Worm (Caenorhabditis elegans) whole organism, L3 larva: ENCODE measurements around the gene C06H5.11.
A peak's percentile ranks its signal among the peaks of the same experiment; 100 is the strongest.
"Not testable (repeated sequence)": the region's sequence is repeated elsewhere in the genome, so short reads cannot be mapped to it uniquely, and the experiment has no call there.

Experiments used
- R02D3.7 ChIP-seq: fragments of 150-350 bp; optimal IDR thresholded peaks from 2 replicates; lab custom pipeline; 2014; ENCODE audit warnings: missing biosample characterization, missing genetic modification characterization
- ama-1 ChIP-seq: fragments of 150-350 bp; optimal IDR thresholded peaks from 2 replicates; lab custom pipeline; 2018
- ceh-16 ChIP-seq: sonication (generic microtip); optimal IDR thresholded peaks from 2 replicates; lab custom pipeline; 2017; ENCODE audit warnings: missing biosample characterization, missing genetic modification characterization
- ceh-28 ChIP-seq: fragments of 150-350 bp; optimal IDR thresholded peaks from 2 replicates; lab custom pipeline; 2014; ENCODE audit warnings: missing biosample characterization, missing genetic modification reagents, missing genetic modification characterization
- ceh-82 ChIP-seq: fragments of 150-350 bp; optimal IDR thresholded peaks from 2 replicates; lab custom pipeline; 2014; ENCODE audit warnings: missing biosample characterization, missing genetic modification characterization
- daf-12 ChIP-seq: fragments of 150-350 bp; optimal IDR thresholded peaks from 2 replicates; lab custom pipeline; 2014; ENCODE audit warnings: missing biosample characterization, missing genetic modification reagents, missing genetic modification characterization
- egl-27 ChIP-seq: sonication (generic microtip); optimal IDR thresholded peaks from 4 replicates; lab custom pipeline; 2017; ENCODE audit warnings: missing biosample characterization, missing genetic modification reagents, missing genetic modification characterization
- egl-5 ChIP-seq: fragments of 150-350 bp; optimal IDR thresholded peaks from 2 replicates; lab custom pipeline; 2017; ENCODE audit warnings: missing biosample characterization, missing genetic modification reagents, missing genetic modification characterization, inconsistent platforms
- elt-1 ChIP-seq: fragments of 150-350 bp; optimal IDR thresholded peaks from 2 replicates; lab custom pipeline; 2014; ENCODE audit warnings: missing biosample characterization, missing genetic modification characterization
- elt-2 ChIP-seq: sonication (generic microtip); optimal IDR thresholded peaks from 2 replicates; lab custom pipeline; 2016; ENCODE audit warnings: missing genetic modification reagents, mild to moderate bottlenecking, missing genetic modification characterization, missing compliant biosample characterization
- elt-3 ChIP-seq, 3 experiments: fragments of 150-350 bp in 1 of 3; sonication (generic microtip) in 2 of 3; optimal IDR thresholded peaks; 2 replicates in 2 of 3; 4 replicates in 1 of 3; lab custom pipeline; 2014 to 2017; ENCODE audit warnings: missing biosample characterization in 3 of 3, missing genetic modification characterization in 3 of 3
- eor-1 ChIP-seq, 2 experiments: fragments of 150-350 bp; optimal IDR thresholded peaks; 2 replicates each; lab custom pipeline; 2014 to 2018; ENCODE audit warnings: missing biosample characterization in 2 of 2, missing genetic modification characterization in 2 of 2
- fkh-10 ChIP-seq: sonication (generic microtip); optimal IDR thresholded peaks from 2 replicates; lab custom pipeline; 2017; ENCODE audit warnings: missing biosample characterization, missing genetic modification reagents, missing genetic modification characterization
- fkh-2 ChIP-seq: fragments of 150-350 bp; optimal IDR thresholded peaks from 2 replicates; lab custom pipeline; 2014; ENCODE audit warnings: missing biosample characterization, missing genetic modification reagents, missing genetic modification characterization
- fos-1 ChIP-seq: fragments of 150-350 bp; optimal IDR thresholded peaks from 2 replicates; lab custom pipeline; 2014; ENCODE audit warnings: missing biosample characterization, missing genetic modification characterization
- hmg-11 ChIP-seq: sonication (generic microtip); optimal IDR thresholded peaks from 2 replicates; lab custom pipeline; 2016; ENCODE audit warnings: missing genetic modification characterization, missing compliant biosample characterization
- jun-1 ChIP-seq: fragments of 150-350 bp; optimal IDR thresholded peaks from 2 replicates; lab custom pipeline; 2014; ENCODE audit warnings: missing biosample characterization, missing genetic modification reagents, missing genetic modification characterization
- lin-15B ChIP-seq: fragments of 150-350 bp; optimal IDR thresholded peaks from 2 replicates; lab custom pipeline; 2014; ENCODE audit warnings: missing biosample characterization, missing genetic modification characterization
- lin-39 ChIP-seq: fragments of 150-350 bp; optimal IDR thresholded peaks from 2 replicates; lab custom pipeline; 2018; ENCODE audit warnings: missing biosample characterization, missing genetic modification reagents, missing genetic modification characterization
- lsy-12 ChIP-seq: sonication (generic microtip); optimal IDR thresholded peaks from 2 replicates; lab custom pipeline; 2016; ENCODE audit warnings: mild to moderate bottlenecking, missing genetic modification characterization, missing compliant biosample characterization
- mdl-1 ChIP-seq: fragments of 150-350 bp; optimal IDR thresholded peaks from 2 replicates; lab custom pipeline; 2014; ENCODE audit warnings: missing biosample characterization, missing genetic modification characterization
- mml-1 ChIP-seq: fragments of 150-350 bp; sonication (generic microtip); optimal IDR thresholded peaks from 3 replicates; lab custom pipeline; 2014; ENCODE audit warnings: missing biosample characterization, missing genetic modification characterization
- nfya-1 ChIP-seq: sonication (generic microtip); optimal IDR thresholded peaks from 2 replicates; lab custom pipeline; 2017; ENCODE audit warnings: missing genetic modification characterization, mild to moderate bottlenecking, missing compliant biosample characterization, antibody characterized with exemption, moderate library complexity; ENCODE audit not compliant: insufficient read depth
- nhr-12 ChIP-seq: fragments of 150-350 bp; optimal IDR thresholded peaks from 2 replicates; lab custom pipeline; 2014; ENCODE audit warnings: missing biosample characterization, missing genetic modification characterization
- nhr-23 ChIP-seq: fragments of 150-350 bp; optimal IDR thresholded peaks from 2 replicates; lab custom pipeline; 2014; ENCODE audit warnings: missing biosample characterization, missing genetic modification reagents, missing genetic modification characterization
- nhr-237 ChIP-seq: fragments of 150-350 bp; optimal IDR thresholded peaks from 2 replicates; lab custom pipeline; 2014; ENCODE audit warnings: missing biosample characterization, missing genetic modification characterization
- nhr-25 ChIP-seq: sonication (generic microtip); optimal IDR thresholded peaks from 2 replicates; lab custom pipeline; 2017; ENCODE audit warnings: missing biosample characterization, missing genetic modification characterization
- nhr-76 ChIP-seq: fragments of 150-350 bp; sonication (generic microtip); optimal IDR thresholded peaks from 5 replicates; lab custom pipeline; 2014; ENCODE audit warnings: missing biosample characterization, missing genetic modification characterization
- nhr-77 ChIP-seq: fragments of 150-350 bp; optimal IDR thresholded peaks from 2 replicates; lab custom pipeline; 2014; ENCODE audit warnings: missing biosample characterization, missing genetic modification characterization
- pha-4 ChIP-seq: fragments of 150-350 bp; optimal IDR thresholded peaks from 2 replicates; lab custom pipeline; 2014; ENCODE audit warnings: missing biosample characterization, missing genetic modification reagents, missing genetic modification characterization
- pqm-1 ChIP-seq: fragments of 150-350 bp; optimal IDR thresholded peaks from 2 replicates; lab custom pipeline; 2017; ENCODE audit warnings: missing biosample characterization, missing genetic modification characterization, inconsistent platforms
- sea-2 ChIP-seq: fragments of 150-350 bp; sonication (generic microtip); optimal IDR thresholded peaks from 4 replicates; lab custom pipeline; 2014; ENCODE audit warnings: missing biosample characterization, missing genetic modification reagents, missing genetic modification characterization
- skn-1 ChIP-seq: fragments of 150-350 bp; optimal IDR thresholded peaks from 2 replicates; lab custom pipeline; 2014; ENCODE audit warnings: missing biosample characterization, missing genetic modification characterization
- snpc-4 ChIP-seq: fragments of 150-350 bp; optimal IDR thresholded peaks from 2 replicates; lab custom pipeline; 2014; ENCODE audit warnings: missing biosample characterization, missing genetic modification characterization
- unc-62 ChIP-seq: fragments of 150-350 bp; sonication (generic microtip); optimal IDR thresholded peaks from 4 replicates; lab custom pipeline; 2014; ENCODE audit warnings: missing biosample characterization, missing genetic modification reagents, missing genetic modification characterization
- zag-1 ChIP-seq: fragments of 150-350 bp; optimal IDR thresholded peaks from 2 replicates; lab custom pipeline; 2014; ENCODE audit warnings: missing biosample characterization, missing genetic modification characterization
- ztf-11 ChIP-seq: fragments of 150-350 bp; optimal IDR thresholded peaks from 2 replicates; lab custom pipeline; 2014; ENCODE audit warnings: missing biosample characterization, missing genetic modification characterization
- ztf-4 ChIP-seq: fragments of 150-350 bp; optimal IDR thresholded peaks from 2 replicates; lab custom pipeline; 2014; ENCODE audit warnings: missing biosample characterization, missing genetic modification characterization

Gene C06H5.11

DNA sequence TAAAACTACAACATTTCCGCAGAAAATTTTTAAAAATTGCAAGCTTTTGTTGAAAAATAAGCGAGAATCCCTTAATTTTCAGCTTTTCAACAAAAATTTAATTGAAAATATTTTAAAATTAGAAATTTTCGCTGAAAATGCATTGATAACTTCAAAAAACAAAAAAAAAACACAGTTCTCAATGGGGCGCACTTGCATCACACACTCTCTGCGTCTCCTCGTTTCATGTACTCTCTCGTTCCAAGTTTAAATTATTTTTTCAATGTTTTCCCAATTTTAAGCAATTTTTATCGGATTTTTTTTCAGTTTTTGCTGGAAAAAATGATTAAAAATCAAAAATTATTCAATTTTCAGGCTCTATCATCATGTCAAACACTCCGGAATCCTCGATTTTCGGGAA lies 22.8 kb downstream of the C06H5.11 start, which contains the start of gene phf-14:
phf-14 (plus strand) TSS at position 345 of the 400 bp plus-strand sequence.
- TF ChIP-seq mml-1: no peak
- TF ChIP-seq nfya-1 (tag; lab: Kevin White, UChicago): peak; percentile 50
- TF ChIP-seq nhr-12 (tag; lab: Kevin White, UChicago): no peak
- TF ChIP-seq elt-2 (tag; lab: Kevin White, UChicago): peak; percentile 8
- peak; percentile 22 for TF ChIP-seq ceh-82 (tag; lab: Kevin White, UChicago)
- TF ChIP-seq nhr-25 (tag; lab: Kevin White, UChicago): peak; percentile 1
- no peak for TF ChIP-seq fos-1 (tag; lab: Kevin White, UChicago)
- TF ChIP-seq lin-15B (tag; lab: Kevin White, UChicago): peak; percentile 80
- TF ChIP-seq ceh-16 (tag; lab: Kevin White, UChicago): no peak
- TF ChIP-seq pqm-1 (tag; lab: Kevin White, UChicago): peak; percentile 14
- TF ChIP-seq fkh-10 (GFP tag; lab: Kevin White, UChicago): no peak
- TF ChIP-seq snpc-4 (tag; lab: Kevin White, UChicago): peak; percentile 43
- peak; percentile 73 for TF ChIP-seq pha-4
- peak; percentile 55 for TF ChIP-seq nhr-23 (tag; lab: Kevin White, UChicago)

- TF ChIP-seq R02D3.7 (tag; lab: Kevin White, UChicago) (no peak), lin-15B (tag; lab: Kevin White, UChicago) (peak; percentile 52), snpc-4 (tag; lab: Kevin White, UChicago) (peak; percentile 31), hmg-11 (tag; lab: Kevin White, UChicago) (peak; percentile 7), fkh-2 (tag; lab: Kevin White, UChicago) (no peak), unc-62 (GFP tag; lab: Kevin White, UChicago) (no peak), pha-4 (peak; percentile 45), ceh-28 (tag; lab: Kevin White, UChicago) (no peak), nhr-23 (tag; lab: Kevin White, UChicago) (no peak)
Measured at ce11 chrV:17870569-17870968, 23.3 kb downstream of the C06H5.11 start, which contains the start of gene csn-1. Gene csn-1 (minus strand): TSS chrV:17870651.

ce11 chrV:17865309-17865708 lies 28.6 kb downstream of the C06H5.11 start, which contains the start of gene Y59A8A.8:
Gene Y59A8A.8 (plus strand): TSS chrV:17865609.
- not testable (repeated sequence) for TF ChIP-seq snpc-4 (tag; lab: Kevin White, UChicago); ztf-11 (tag; lab: Kevin White, UChicago); eor-1 (tag; optimal IDR thresholded peaks at IDR 0.05; lab: Kevin White, UChicago)

- TF ChIP-seq egl-5 (tag; lab: Kevin White, UChicago) (no peak), ceh-28 (tag; lab: Kevin White, UChicago) (no peak), ztf-4 (tag; lab: Kevin White, UChicago) (no peak)
- TF ChIP-seq, all 47 proteins: peak for 0
Measured at ce11 chrV:17859519-17859918, 34.3 kb downstream of the C06H5.11 start.

DNA sequence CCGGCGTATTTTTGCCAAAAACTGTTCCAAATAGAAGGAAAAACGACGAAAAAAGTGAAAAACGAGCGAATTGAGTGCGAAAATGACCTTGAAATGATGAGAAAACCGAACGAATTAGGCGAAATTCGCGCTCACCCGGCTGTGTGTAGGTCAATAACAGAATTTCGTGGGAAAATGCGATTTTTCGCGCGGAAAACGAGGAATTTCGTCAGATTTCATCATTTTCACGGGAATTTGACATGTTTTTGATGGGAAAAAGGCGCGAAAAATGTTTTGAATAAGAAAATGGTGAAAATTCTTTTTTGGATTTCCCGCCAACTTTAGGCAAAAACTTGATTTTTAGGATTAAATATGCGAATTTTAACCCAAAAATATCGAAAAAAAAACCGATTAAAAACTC lies 34.8 kb downstream of the C06H5.11 start:
- TF ChIP-seq eor-1 (tag; optimal IDR thresholded peaks at IDR 0.05; lab: Kevin White, UChicago): no peak
- no peak for TF ChIP-seq elt-2 (tag; lab: Kevin White, UChicago)
- no peak for TF ChIP-seq unc-62 (GFP tag; lab: Kevin White, UChicago)
- no peak for TF ChIP-seq egl-5 (tag; lab: Kevin White, UChicago)
- TF ChIP-seq ztf-4 (tag; lab: Kevin White, UChicago): no peak
- TF ChIP-seq elt-1 (tag; lab: Kevin White, UChicago): no peak
- no peak for TF ChIP-seq nhr-23 (tag; lab: Kevin White, UChicago)
- no peak for TF ChIP-seq ceh-16 (tag; lab: Kevin White, UChicago)
- TF ChIP-seq daf-12 (tag; lab: Kevin White, UChicago): no peak
- TF ChIP-seq pha-4: no peak
- TF ChIP-seq ama-1 (lab: Kevin White, UChicago): no peak
- TF ChIP-seq nhr-76 (tag; lab: Kevin White, UChicago): no peak
- no peak for TF ChIP-seq sea-2 (GFP tag; lab: Kevin White, UChicago)

- TF ChIP-seq R02D3.7 (tag; lab: Kevin White, UChicago) (peak; percentile 65), ceh-16 (tag; lab: Kevin White, UChicago) (no peak), elt-1 (tag; lab: Kevin White, UChicago) (no peak), zag-1 (no peak), nfya-1 (tag; lab: Kevin White, UChicago) (peak; percentile 99), lsy-12 (peak; percentile 61), jun-1 (peak; percentile 73), pha-4 (peak; percentile 69), nhr-77 (tag; lab: Kevin White, UChicago) (no peak), ceh-82 (tag; lab: Kevin White, UChicago) (peak; percentile 49), skn-1 (peak; percentile 33), hmg-11 (tag; lab: Kevin White, UChicago) (peak; percentile 93), lin-39 (peak; percentile 90), ama-1 (lab: Kevin White, UChicago) (no peak), elt-2 (tag; lab: Kevin White, UChicago) (peak; percentile 71), ceh-28 (tag; lab: Kevin White, UChicago) (peak; percentile 78), egl-27 (tag; lab: Kevin White, UChicago) (no peak), nhr-237 (tag; lab: Kevin White, UChicago) (no peak), unc-62 (GFP tag; lab: Kevin White, UChicago) (peak; percentile 64), elt-3 (tag; optimal IDR thresholded peaks at IDR 0.05; lab: Kevin White, UChicago) (no peak), nhr-23 (tag; lab: Kevin White, UChicago) (peak; percentile 80), mml-1 (no peak), mdl-1 (peak; percentile 71), sea-2 (GFP tag; lab: Kevin White, UChicago) (no peak)
Measured at ce11 chrV:17857901-17858300, 36.0 kb downstream of the C06H5.11 start.
